Worm (Caenorhabditis elegans): ENCODE results near the gene Y97E10AR.6.

Gene Y97E10AR.6

ce11 chrV:7978798-7979197 lies 35.0 kb downstream of the Y97E10AR.6 start (continued):
- TF ChIP-seq snpc-3.4 (tag; optimal IDR thresholded peaks at IDR 0.05): no peak
- TF ChIP-seq mcd-1 (GFP tag; IDR thresholded peaks at IDR 0.05): 0 out of 2 replicates have a peak, but pooled peaks have one; percentile 22
- no peak for TF ChIP-seq ekl-4 (GFP tag; IDR thresholded peaks at IDR 0.05)
- TF ChIP-seq snpc-4 (GFP tag; optimal IDR thresholded peaks at IDR 0.05): no peak
- TF ChIP-seq snpc-4 (tag; optimal IDR thresholded peaks at IDR 0.05): peak in 2 of 4 experiments; percentile 14 to 22
- no peak for TF ChIP-seq F39B2.1 (GFP tag; IDR thresholded peaks at IDR 0.05)
- TF ChIP-seq lin-26 (GFP tag; IDR thresholded peaks at IDR 0.05): no peak
- TF ChIP-seq ceh-27 (GFP tag; optimal IDR thresholded peaks at IDR 0.05): peak; percentile 49
- no peak for TF ChIP-seq cebp-2 (GFP tag; IDR thresholded peaks at IDR 0.05)
- TF ChIP-seq B0019.2 (GFP tag; conservative IDR thresholded peaks at IDR 0.05): no peak
- no peak for TF ChIP-seq B0035.1 (tag; optimal IDR thresholded peaks at IDR 0.05)
- TF ChIP-seq ztf-18 (tag; optimal IDR thresholded peaks at IDR 0.05): no peak
- TF ChIP-seq unc-130 (GFP tag; optimal IDR thresholded peaks at IDR 0.05): no peak
- TF ChIP-seq attf-5 (GFP tag; optimal IDR thresholded peaks at IDR 0.05): peak; percentile 62
- TF ChIP-seq lin-40 (tag; optimal IDR thresholded peaks at IDR 0.05): no peak
- no peak for TF ChIP-seq madf-3 (GFP tag; IDR thresholded peaks at IDR 0.05)
- no peak for TF ChIP-seq ceh-40 (GFP tag; IDR thresholded peaks at IDR 0.05)
- no peak for TF ChIP-seq ztf-3 (GFP tag; optimal IDR thresholded peaks at IDR 0.05)
- no peak for TF ChIP-seq F52B5.7 (tag; optimal IDR thresholded peaks at IDR 0.05)
- no peak for TF ChIP-seq nhr-90 (tag; optimal IDR thresholded peaks at IDR 0.05)
- peak; percentile 44; the same call in 1 of the 2 replicates for TF ChIP-seq hmg-1.2 (GFP tag; IDR thresholded peaks at IDR 0.05)
- no peak for TF ChIP-seq sdz-38 (tag; optimal IDR thresholded peaks at IDR 0.05)
- no peak for TF ChIP-seq madf-6 (GFP tag; IDR thresholded peaks at IDR 0.05)
- no peak for TF ChIP-seq nfya-1 (tag; optimal IDR thresholded peaks at IDR 0.05; ENCODE audit: borderline replicate concordance, insufficient read depth)
- TF ChIP-seq ceh-58 (GFP tag; IDR thresholded peaks at IDR 0.05): no peak
- no peak for TF ChIP-seq nfya-2 (GFP tag; IDR thresholded peaks at IDR 0.05)
- no peak for TF ChIP-seq snpc-1.1 (tag; optimal IDR thresholded peaks at IDR 0.05; ENCODE audit: insufficient read depth)

ce11 chrV:7977701-7978461 lies 35.9 kb downstream of the Y97E10AR.6 start, which contains the start of gene let-413:
let-413 (minus strand) TSS chrV:7977776.
- TF ChIP-seq zim-3 (tag; optimal IDR thresholded peaks at IDR 0.05) (no peak), snpc-1.1 (tag; optimal IDR thresholded peaks at IDR 0.05; ENCODE audit: insufficient read depth) (no peak), zfh-2 (GFP tag; conservative IDR thresholded peaks at IDR 0.05) (peak; percentile 15), aptf-2 (GFP tag; conservative IDR thresholded peaks at IDR 0.05) (no peak), Y67H2A.10 (GFP tag; conservative IDR thresholded peaks at IDR 0.05) (no peak), lin-35 (GFP tag; optimal IDR thresholded peaks at IDR 0.05) (no peak), ceh-27 (GFP tag; optimal IDR thresholded peaks at IDR 0.05) (no peak), bed-2 (GFP tag; IDR thresholded peaks at IDR 0.05) (no peak), nhr-80 (tag; optimal IDR thresholded peaks at IDR 0.05) (peak; percentile 70), attf-6 (GFP tag; IDR thresholded peaks at IDR 0.05) (no peak)

ce11 chrV:7971376-7971775 lies 42.4 kb downstream of the Y97E10AR.6 start:
- TF ChIP-seq F22D6.2 (tag; optimal IDR thresholded peaks at IDR 0.05) (no peak), snpc-3.4 (tag; optimal IDR thresholded peaks at IDR 0.05) (no peak), efl-1 (GFP tag; optimal IDR thresholded peaks at IDR 0.05) (no peak), nhr-27 (tag; optimal IDR thresholded peaks at IDR 0.05) (no peak)

Measured in whole organism, young adult.